Worm (Caenorhabditis elegans) whole organism, mixed stage, embryonic: ENCODE data around the gene C43C3.4.
A peak's percentile ranks its signal among the peaks of the same experiment; 100 is the strongest.

Source experiments
- M03D4.4 ChIP-seq: sonication (generic microtip); optimal IDR thresholded peaks from 2 replicates; lab custom pipeline; 2017; ENCODE audit warnings: mild to moderate bottlenecking, missing genetic modification characterization, missing compliant biosample characterization
- bed-3 ChIP-seq: fragments of 200-800 bp; sonication (Bioruptor generic); optimal IDR thresholded peaks from 3 replicates; lab custom pipeline; 2018; ENCODE audit warnings: mild to moderate bottlenecking, missing genetic modification characterization, moderate library complexity, missing compliant biosample characterization
- blmp-1 ChIP-seq: fragments of 150-350 bp; optimal IDR thresholded peaks from 2 replicates; lab custom pipeline; 2014; ENCODE audit warnings: missing biosample characterization, missing genetic modification characterization
- ceh-43 ChIP-seq: fragments of 200-800 bp; sonication (Bioruptor generic); optimal IDR thresholded peaks from 2 replicates; lab custom pipeline; 2018; ENCODE audit warnings: mild to moderate bottlenecking, missing genetic modification characterization, moderate library complexity, missing compliant biosample characterization
- ces-1 ChIP-seq: fragments of 150-350 bp; optimal IDR thresholded peaks from 2 replicates; lab custom pipeline; 2014; ENCODE audit warnings: missing biosample characterization, missing genetic modification reagents, missing genetic modification characterization
- cnd-1 ChIP-seq: fragments of 200-800 bp; sonication (Bioruptor generic); optimal IDR thresholded peaks from 2 replicates; lab custom pipeline; 2018; ENCODE audit warnings: mild to moderate bottlenecking, missing genetic modification characterization, missing compliant biosample characterization
- drap-1 ChIP-seq: fragments of 200-800 bp; sonication (Bioruptor generic); optimal IDR thresholded peaks from 3 replicates; lab custom pipeline; 2018; ENCODE audit warnings: mild to moderate bottlenecking, missing genetic modification characterization, missing compliant biosample characterization
- elt-1 ChIP-seq: sonication (generic microtip); optimal IDR thresholded peaks from 2 replicates; lab custom pipeline; 2017; ENCODE audit warnings: missing genetic modification characterization, mild to moderate bottlenecking, missing compliant biosample characterization, antibody characterized with exemption, moderate library complexity, borderline replicate concordance; ENCODE audit not compliant: insufficient read depth
- elt-3 ChIP-seq: fragments of 150-350 bp; optimal IDR thresholded peaks from 2 replicates; lab custom pipeline; 2014; ENCODE audit warnings: missing biosample characterization, missing genetic modification characterization
- ham-2 ChIP-seq: fragments of 200-800 bp; sonication (Bioruptor generic); optimal IDR thresholded peaks from 2 replicates; lab custom pipeline; 2018; ENCODE audit warnings: mild to moderate bottlenecking, missing genetic modification characterization, missing compliant biosample characterization
- hlh-1 ChIP-seq: fragments of 150-350 bp; optimal IDR thresholded peaks from 2 replicates; lab custom pipeline; 2014; ENCODE audit warnings: missing biosample characterization, missing genetic modification reagents, missing genetic modification characterization
- lin-13 ChIP-seq: fragments of 150-350 bp; optimal IDR thresholded peaks from 2 replicates; lab custom pipeline; 2014; ENCODE audit warnings: missing biosample characterization, missing genetic modification characterization
- lin-32 ChIP-seq: fragments of 200-800 bp; sonication (Bioruptor generic); optimal IDR thresholded peaks from 2 replicates; lab custom pipeline; 2018; ENCODE audit warnings: mild to moderate bottlenecking, missing genetic modification characterization, missing compliant biosample characterization
- lsy-2 ChIP-seq: fragments of 150-350 bp; optimal IDR thresholded peaks from 2 replicates; lab custom pipeline; 2014; ENCODE audit warnings: missing biosample characterization, missing genetic modification characterization
- mab-5 ChIP-seq: fragments of 150-350 bp; optimal IDR thresholded peaks from 2 replicates; lab custom pipeline; 2014; ENCODE audit warnings: missing biosample characterization, missing genetic modification characterization
- mep-1 ChIP-seq: fragments of 150-350 bp; optimal IDR thresholded peaks from 2 replicates; lab custom pipeline; 2017; ENCODE audit warnings: missing biosample characterization, missing genetic modification reagents, missing genetic modification characterization, inconsistent platforms
- mls-2 ChIP-seq: sonication (generic microtip); optimal IDR thresholded peaks from 2 replicates; lab custom pipeline; 2016; ENCODE audit warnings: mild to moderate bottlenecking, missing genetic modification characterization, moderate library complexity, missing compliant biosample characterization
- nhr-12 ChIP-seq: fragments of 150-350 bp; optimal IDR thresholded peaks from 2 replicates; lab custom pipeline; 2014; ENCODE audit warnings: missing biosample characterization, missing genetic modification characterization
- nhr-2 ChIP-seq: fragments of 150-350 bp; optimal IDR thresholded peaks from 2 replicates; lab custom pipeline; 2014; ENCODE audit warnings: missing biosample characterization, missing genetic modification characterization
- nhr-237 ChIP-seq: fragments of 150-350 bp; optimal IDR thresholded peaks from 2 replicates; lab custom pipeline; 2014; ENCODE audit warnings: missing biosample characterization, missing genetic modification characterization
- nhr-28 ChIP-seq: fragments of 150-350 bp; optimal IDR thresholded peaks from 2 replicates; lab custom pipeline; 2014; ENCODE audit warnings: missing biosample characterization, missing genetic modification characterization
- nhr-76 ChIP-seq: sonication (generic microtip); optimal IDR thresholded peaks from 2 replicates; lab custom pipeline; 2017; ENCODE audit warnings: missing biosample characterization, missing genetic modification characterization
- pha-4 ChIP-seq: fragments of 150-350 bp; optimal IDR thresholded peaks from 2 replicates; lab custom pipeline; 2018; ENCODE audit warnings: missing biosample characterization, missing genetic modification reagents, missing genetic modification characterization
- sem-2 ChIP-seq: fragments of 200-800 bp; sonication (Bioruptor generic); optimal IDR thresholded peaks from 2 replicates; lab custom pipeline; 2018; ENCODE audit warnings: mild to moderate bottlenecking, missing genetic modification characterization, missing compliant biosample characterization
- snpc-4 ChIP-seq: fragments of 150-350 bp; optimal IDR thresholded peaks from 2 replicates; lab custom pipeline; 2014; ENCODE audit warnings: missing biosample characterization, missing genetic modification characterization
- sptf-1 ChIP-seq: sonication (generic microtip); optimal IDR thresholded peaks from 2 replicates; lab custom pipeline; 2017; ENCODE audit warnings: mild to moderate bottlenecking, missing genetic modification characterization, moderate library complexity, missing compliant biosample characterization
- tbx-8 ChIP-seq: fragments of 200-800 bp; sonication (Bioruptor generic); optimal IDR thresholded peaks from 2 replicates; lab custom pipeline; 2018; ENCODE audit warnings: mild to moderate bottlenecking, missing genetic modification characterization, moderate library complexity, missing compliant biosample characterization
- unc-120 ChIP-seq: sonication (generic microtip); optimal IDR thresholded peaks from 2 replicates; lab custom pipeline; 2017; ENCODE audit warnings: missing genetic modification characterization, missing compliant biosample characterization; ENCODE audit not compliant: poor library complexity, severe bottlenecking
- unc-39 ChIP-seq: fragments of 150-350 bp; optimal IDR thresholded peaks from 2 replicates; lab custom pipeline; 2014; ENCODE audit warnings: missing biosample characterization, missing genetic modification characterization
- unc-62 ChIP-seq: fragments of 150-350 bp; optimal IDR thresholded peaks from 2 replicates; lab custom pipeline; 2014; ENCODE audit warnings: missing biosample characterization, missing genetic modification reagents, missing genetic modification characterization
- zip-8 ChIP-seq: fragments of 150-350 bp; optimal IDR thresholded peaks from 2 replicates; lab custom pipeline; 2014; ENCODE audit warnings: missing biosample characterization, missing genetic modification characterization

The C43C3.4 gene

DNA sequence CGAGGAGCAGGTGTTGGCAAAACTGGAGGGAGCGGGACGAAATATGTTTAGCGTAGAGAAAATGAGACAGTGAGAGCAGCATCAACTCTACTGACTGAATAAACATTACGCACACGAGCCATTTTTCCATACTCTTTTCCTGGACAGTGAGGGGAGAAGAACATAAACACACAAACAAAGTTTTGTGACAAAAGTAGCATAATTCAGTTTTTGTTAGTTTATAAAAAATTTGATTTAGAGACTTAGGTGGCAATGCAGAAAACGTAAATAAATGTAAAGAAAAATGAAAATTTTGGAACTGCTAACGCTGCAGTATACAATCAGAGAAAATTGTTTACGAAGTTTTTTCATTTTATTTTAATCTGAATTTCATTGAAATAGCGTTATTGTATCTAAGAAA lies 1.5 kb downstream of the C43C3.4 start:
- TF ChIP-seq sem-2 (GFP tag; lab: Kevin White, UChicago) (no peak), pha-4 (tag; lab: Kevin White, UChicago) (no peak), bed-3 (no peak), tbx-8 (GFP tag; lab: Kevin White, UChicago) (no peak), unc-62 (GFP tag; lab: Kevin White, UChicago) (no peak), nhr-237 (no peak), ceh-43 (GFP tag; lab: Kevin White, UChicago) (no peak), snpc-4 (tag; lab: Kevin White, UChicago) (no peak), lsy-2 (tag; lab: Kevin White, UChicago) (no peak), zip-8 (no peak), lin-32 (GFP tag; lab: Kevin White, UChicago) (no peak)

DNA sequence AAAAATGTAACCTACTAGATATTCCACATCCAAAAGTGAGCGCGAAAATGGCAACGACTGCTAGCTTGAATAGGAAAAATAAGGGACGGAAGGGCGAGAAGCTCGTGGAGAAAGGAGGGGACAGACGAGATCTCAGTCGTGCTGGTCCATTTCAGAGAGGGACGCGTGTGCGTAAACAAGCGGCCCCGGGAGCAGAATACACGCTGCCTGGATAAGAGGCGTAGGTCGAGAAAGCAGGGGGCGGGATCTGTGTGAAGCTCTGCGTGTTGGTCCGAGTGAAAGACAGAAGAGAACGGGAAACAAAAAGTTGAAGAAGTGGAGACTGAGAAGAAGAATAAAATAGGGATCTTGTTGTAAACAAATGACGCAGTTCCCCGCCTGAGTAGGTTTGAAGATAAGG lies 6.1 kb downstream of the C43C3.4 start, which contains the start of gene T14B1.1:
Gene T14B1.1 (minus strand): TSS at position 170 of the 400 bp plus-strand sequence.
- TF ChIP-seq sptf-1 (tag; lab: Kevin White, UChicago): peak; percentile 55
- TF ChIP-seq nhr-28 (tag; lab: Kevin White, UChicago): no peak
- TF ChIP-seq unc-62 (GFP tag; lab: Kevin White, UChicago): peak; percentile 14
- TF ChIP-seq unc-120 (tag; lab: Kevin White, UChicago): peak; percentile 33

DNA sequence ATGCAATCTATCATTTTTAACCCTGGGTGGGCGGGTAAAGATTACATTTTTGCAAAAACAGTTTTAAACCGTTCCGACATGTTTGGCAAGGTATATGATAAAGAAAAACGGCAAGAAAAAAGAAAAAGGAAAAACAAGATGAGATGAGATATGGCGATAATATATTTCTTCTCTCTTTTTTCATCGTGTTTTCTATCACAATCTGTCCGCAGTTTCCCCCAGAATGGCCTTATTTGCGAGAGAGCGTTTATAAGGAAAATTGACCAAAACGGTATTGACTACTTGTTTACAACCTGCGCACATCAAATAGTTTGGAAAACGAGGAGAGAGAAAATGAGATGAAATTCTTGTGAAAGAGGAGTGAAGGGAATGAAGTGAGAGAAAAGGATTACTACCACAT lies 7.3 kb downstream of the C43C3.4 start:
- no peak for TF ChIP-seq nhr-12 (tag; lab: Kevin White, UChicago)
- TF ChIP-seq ces-1: peak; percentile 38
- no peak for TF ChIP-seq tbx-8 (GFP tag; lab: Kevin White, UChicago)
- TF ChIP-seq elt-1 (tag; lab: Kevin White, UChicago): peak; percentile 79
- no peak for TF ChIP-seq bed-3
- no peak for TF ChIP-seq ceh-43 (GFP tag; lab: Kevin White, UChicago)
- TF ChIP-seq mab-5 (tag; lab: Kevin White, UChicago): no peak

DNA sequence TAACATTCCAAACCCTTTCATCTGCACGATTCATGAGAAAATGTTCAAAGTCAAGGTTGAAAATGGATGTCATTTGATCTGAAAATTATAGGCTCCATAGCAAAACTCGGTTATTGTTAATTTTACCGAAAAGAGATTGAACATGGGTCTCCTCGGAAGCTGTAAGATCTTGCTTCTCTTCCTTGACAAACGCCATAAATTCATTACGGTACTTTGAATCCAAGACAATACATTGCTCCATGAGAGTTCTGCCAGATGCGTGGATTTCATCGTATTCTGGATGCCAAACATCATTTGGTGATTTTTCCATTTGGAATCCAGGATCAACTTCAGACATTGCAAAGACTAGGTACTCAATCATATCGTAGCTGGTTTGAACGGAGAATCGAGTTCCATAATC lies 8.8 kb downstream of the C43C3.4 start:
- TF ChIP-seq zip-8 (no peak), mab-5 (tag; lab: Kevin White, UChicago) (no peak), mls-2 (no peak)

DNA sequence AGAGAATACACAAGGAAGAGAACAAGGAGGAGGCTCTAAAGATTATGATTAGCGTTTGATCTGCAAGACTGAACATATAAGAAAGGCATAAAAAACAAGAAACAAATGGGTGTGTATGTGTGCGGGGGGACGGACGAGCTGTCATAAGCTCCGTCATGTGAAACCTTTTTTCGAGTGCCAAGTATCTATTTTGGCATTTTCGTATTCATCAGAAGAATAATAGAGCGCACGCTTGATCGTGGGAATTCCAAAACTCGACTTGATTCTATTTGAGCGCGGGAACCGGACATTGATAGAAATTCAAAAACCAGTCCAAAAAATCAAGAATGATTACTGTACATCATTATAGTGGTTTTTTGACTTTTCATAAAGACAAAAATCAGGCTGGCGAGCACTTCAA lies 17.9 kb downstream of the C43C3.4 start:
- TF ChIP-seq hlh-1 (no peak), ham-2 (GFP tag; lab: Kevin White, UChicago) (no peak), elt-1 (tag; lab: Kevin White, UChicago) (no peak), unc-120 (tag; lab: Kevin White, UChicago) (no peak), nhr-76 (tag; lab: Kevin White, UChicago) (no peak), tbx-8 (GFP tag; lab: Kevin White, UChicago) (no peak), unc-62 (GFP tag; lab: Kevin White, UChicago) (no peak), lin-13 (tag; lab: Kevin White, UChicago) (no peak)

DNA sequence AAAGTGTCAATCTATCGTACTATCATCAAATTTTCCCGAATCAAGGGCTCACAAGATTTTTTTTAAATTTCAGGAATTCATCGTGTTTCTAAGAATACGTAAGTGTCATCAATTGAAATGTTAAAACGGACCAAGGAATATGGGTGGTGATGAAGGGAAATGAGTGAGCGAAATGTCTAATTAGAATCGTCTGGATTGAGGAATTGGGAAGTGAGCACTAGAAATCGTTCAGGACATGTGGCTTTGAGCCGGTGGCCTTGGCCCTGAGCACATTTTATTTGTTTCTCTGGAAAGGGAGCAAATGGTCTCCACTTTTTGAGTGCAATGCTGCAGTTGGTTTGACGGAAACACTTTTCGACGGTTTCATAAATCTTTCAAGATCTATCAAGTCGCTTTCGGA lies 20.5 kb downstream of the C43C3.4 start:
- TF ChIP-seq drap-1 (no peak), nhr-2 (no peak), elt-3 (tag; lab: Kevin White, UChicago) (no peak), unc-39 (no peak), blmp-1 (tag; lab: Kevin White, UChicago) (no peak), mep-1 (tag; lab: Kevin White, UChicago) (no peak), ces-1 (no peak), sptf-1 (tag; lab: Kevin White, UChicago) (no peak)

DNA sequence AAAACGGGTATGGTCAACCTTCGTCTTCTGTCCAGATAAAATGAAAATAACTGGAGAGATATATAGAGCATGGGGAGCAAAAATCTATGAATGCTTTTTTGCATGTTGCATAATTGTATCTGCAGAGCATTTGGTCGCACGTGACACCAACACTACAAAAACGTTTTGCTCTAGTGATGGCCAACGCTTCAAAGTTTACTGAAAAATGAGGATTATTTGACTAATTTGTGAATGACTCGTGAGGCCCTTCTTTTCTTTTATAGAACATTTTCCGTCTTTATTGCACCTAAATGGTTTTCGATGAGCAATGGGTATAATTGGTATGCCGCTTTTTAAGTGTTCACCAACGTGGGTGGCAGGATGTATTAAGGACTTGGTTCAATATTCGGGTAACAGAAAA lies 21.2 kb downstream of the C43C3.4 start:
- TF ChIP-seq nhr-2 (no peak), snpc-4 (tag; lab: Kevin White, UChicago) (no peak), ceh-43 (GFP tag; lab: Kevin White, UChicago) (no peak), M03D4.4 (tag; lab: Kevin White, UChicago) (no peak), sptf-1 (tag; lab: Kevin White, UChicago) (no peak), elt-1 (tag; lab: Kevin White, UChicago) (no peak), zip-8 (no peak), lsy-2 (tag; lab: Kevin White, UChicago) (no peak), unc-62 (GFP tag; lab: Kevin White, UChicago) (no peak), cnd-1 (no peak), ces-1 (no peak), unc-120 (tag; lab: Kevin White, UChicago) (no peak)
